Fruit fly (Drosophila melanogaster) whole organism, embryonic: ENCODE measurements around the gene CG6006.

Experiments
- Adf1 ChIP-seq: fragments of 200-800 bp; sonication (Bioruptor generic); IDR thresholded peaks from 2 replicates; pipeline ENCODE4 v1.3.6; 2022; ENCODE audit warnings: missing biosample characterization, missing genetic modification characterization
- CG10147 ChIP-seq: fragments of 200-800 bp; sonication (Bioruptor generic); optimal IDR thresholded peaks from 2 replicates; lab custom pipeline; 2019; ENCODE audit warnings: missing biosample characterization, mild to moderate bottlenecking, missing genetic modification characterization, moderate library complexity
- CG11398 ChIP-seq: fragments of 200-800 bp; sonication (Bioruptor generic); optimal IDR thresholded peaks from 2 replicates; lab custom pipeline; 2016; ENCODE audit warnings: missing biosample characterization, missing genetic modification characterization
- CG11723 ChIP-seq: fragments of 200-800 bp; sonication (Bioruptor generic); optimal IDR thresholded peaks from 2 replicates; lab custom pipeline; 2017; ENCODE audit warnings: missing biosample characterization, mild to moderate bottlenecking, missing genetic modification characterization
- CG13894 ChIP-seq: fragments of 200-800 bp; sonication (Bioruptor generic); optimal IDR thresholded peaks from 3 replicates; lab custom pipeline; 2018; ENCODE audit warnings: missing biosample characterization, mild to moderate bottlenecking, missing genetic modification characterization, moderate library complexity
- CG17385 ChIP-seq: fragments of 200-800 bp; sonication (Bioruptor generic); optimal IDR thresholded peaks from 3 replicates; lab custom pipeline; 2018; ENCODE audit warnings: missing biosample characterization, mild to moderate bottlenecking, missing genetic modification characterization
- CG17568 ChIP-seq: fragments of 200-800 bp; sonication (Bioruptor generic); optimal IDR thresholded peaks from 2 replicates; lab custom pipeline; 2018; ENCODE audit warnings: missing biosample characterization, mild to moderate bottlenecking, missing genetic modification characterization, moderate library complexity
- CG18262 ChIP-seq: fragments of 200-800 bp; optimal IDR thresholded peaks from 3 replicates; lab custom pipeline; 2019; ENCODE audit warnings: missing biosample characterization, mild to moderate bottlenecking, missing genetic modification characterization, moderate library complexity
- CG18476 ChIP-seq: fragments of 200-800 bp; sonication (Bioruptor generic); optimal IDR thresholded peaks from 2 replicates; lab custom pipeline; 2016; ENCODE audit warnings: missing biosample characterization, mild to moderate bottlenecking, missing genetic modification characterization
- CG18619 ChIP-seq: fragments of 200-800 bp; sonication (Bioruptor generic); optimal IDR thresholded peaks from 3 replicates; lab custom pipeline; 2017; ENCODE audit warnings: missing biosample characterization, mild to moderate bottlenecking, missing genetic modification characterization
- CG34376 ChIP-seq: fragments of 200-800 bp; sonication (Bioruptor generic); optimal IDR thresholded peaks from 2 replicates; lab custom pipeline; 2018; ENCODE audit warnings: missing biosample characterization, mild to moderate bottlenecking, missing genetic modification characterization
- CG4424 ChIP-seq: fragments of 200-800 bp; sonication (Bioruptor generic); optimal IDR thresholded peaks from 3 replicates; lab custom pipeline; 2016; ENCODE audit warnings: missing biosample characterization, missing genetic modification characterization
- CG6765 ChIP-seq: fragments of 200-800 bp; sonication (Bioruptor generic); optimal IDR thresholded peaks from 3 replicates; lab custom pipeline; 2017; ENCODE audit warnings: missing biosample characterization, mild to moderate bottlenecking, missing genetic modification characterization
- CG8359 ChIP-seq: fragments of 200-800 bp; sonication (Bioruptor generic); optimal IDR thresholded peaks from 2 replicates; lab custom pipeline; 2017; ENCODE audit warnings: missing biosample characterization, mild to moderate bottlenecking, missing genetic modification characterization, borderline replicate concordance
- CG8924 ChIP-seq: fragments of 200-800 bp; optimal IDR thresholded peaks from 3 replicates; lab custom pipeline; 2019; ENCODE audit warnings: missing biosample characterization, mild to moderate bottlenecking, missing genetic modification characterization, moderate library complexity
- Chrac-16 ChIP-seq: fragments of 200-800 bp; sonication (Bioruptor generic); optimal IDR thresholded peaks from 3 replicates; lab custom pipeline; 2016; ENCODE audit warnings: missing biosample characterization, missing genetic modification characterization
- CoRest ChIP-seq: fragments of 200-800 bp; sonication (Bioruptor generic); optimal IDR thresholded peaks from 3 replicates; lab custom pipeline; 2018; ENCODE audit warnings: missing biosample characterization, mild to moderate bottlenecking, missing genetic modification characterization, moderate library complexity
- Dbx ChIP-seq: fragments of 200-800 bp; sonication (Bioruptor generic); IDR thresholded peaks from 3 replicates; pipeline ENCODE4 v1.3.6; 2022; ENCODE audit warnings: missing biosample characterization, missing genetic modification characterization
- Dek ChIP-seq: fragments of 200-800 bp; sonication (Bioruptor generic); optimal IDR thresholded peaks from 3 replicates; lab custom pipeline; 2019; ENCODE audit warnings: missing biosample characterization, mild to moderate bottlenecking, missing genetic modification characterization, moderate library complexity
- Dref ChIP-seq: fragments of 200-800 bp; sonication (Bioruptor generic); IDR thresholded peaks from 2 replicates; pipeline ENCODE4 v1.3.6; 2022; ENCODE audit warnings: missing biosample characterization, missing genetic modification characterization
- Drgx ChIP-seq: fragments of 200-800 bp; sonication (Bioruptor generic); IDR thresholded peaks from 2 replicates; pipeline ENCODE4 v1.3.6; 2022; ENCODE audit warnings: missing biosample characterization, missing genetic modification characterization
- Eip74EF ChIP-seq, 2 experiments: fragments of 200-800 bp in 1 of 2; fragments of >200 bp in 1 of 2; sonication (Bioruptor generic) in 1 of 2; optimal IDR thresholded peaks; 2 replicates each; lab custom pipeline; 2017 to 2019; ENCODE audit warnings: missing biosample characterization in 2 of 2, missing genetic modification characterization in 2 of 2, mild to moderate bottlenecking in 1 of 2, moderate library complexity in 1 of 2
- Fer3 ChIP-seq: fragments of 200-800 bp; sonication (Bioruptor generic); optimal IDR thresholded peaks from 2 replicates; lab custom pipeline; 2018; ENCODE audit warnings: missing biosample characterization, mild to moderate bottlenecking, missing genetic modification characterization, moderate library complexity
- HLH3B ChIP-seq: fragments of 200-800 bp; sonication (Bioruptor generic); IDR thresholded peaks from 2 replicates; pipeline ENCODE4 v1.3.6; 2022; ENCODE audit warnings: missing biosample characterization, missing genetic modification characterization
- Hmx ChIP-seq: fragments of 200-800 bp; sonication (Bioruptor generic); optimal IDR thresholded peaks from 2 replicates; lab custom pipeline; 2016; ENCODE audit warnings: missing biosample characterization, missing genetic modification characterization
- Sox100B ChIP-seq: fragments of 200-800 bp; sonication (Bioruptor generic); optimal IDR thresholded peaks from 3 replicates; lab custom pipeline; 2018; ENCODE audit warnings: missing biosample characterization, mild to moderate bottlenecking, missing genetic modification characterization
- amos ChIP-seq: fragments of 200-800 bp; sonication (Bioruptor generic); IDR thresholded peaks from 2 replicates; pipeline ENCODE4 v1.3.6; 2022; ENCODE audit warnings: missing biosample characterization, missing genetic modification characterization; ENCODE audit not compliant: partially characterized antibody
- ato ChIP-seq: fragments of 200-800 bp; sonication (Bioruptor generic); IDR thresholded peaks from 2 replicates; pipeline ENCODE4 v1.3.6; 2022; ENCODE audit warnings: missing biosample characterization, missing genetic modification characterization; ENCODE audit not compliant: partially characterized antibody
- az2 ChIP-seq: fragments of 200-800 bp; sonication (Bioruptor generic); optimal IDR thresholded peaks from 3 replicates; lab custom pipeline; 2016; ENCODE audit warnings: missing biosample characterization, missing genetic modification characterization
- bcd ChIP-seq: fragments of 200-800 bp; sonication (Bioruptor generic); optimal IDR thresholded peaks from 2 replicates; lab custom pipeline; 2017; ENCODE audit warnings: missing biosample characterization, mild to moderate bottlenecking, missing genetic modification characterization
- cad ChIP-seq: fragments of >200 bp; optimal IDR thresholded peaks from 2 replicates; lab custom pipeline; 2017; ENCODE audit warnings: missing biosample characterization, missing genetic modification characterization
- chif ChIP-seq, 2 experiments: fragments of 200-800 bp; sonication (Bioruptor generic); optimal IDR thresholded peaks; 3 replicates each; lab custom pipeline; 2016; ENCODE audit warnings: missing biosample characterization in 2 of 2, missing genetic modification characterization in 2 of 2
- chinmo ChIP-seq: fragments of 200-800 bp; sonication (Bioruptor generic); IDR thresholded peaks from 4 replicates; pipeline ENCODE4 v1.3.6; 2022; ENCODE audit warnings: missing biosample characterization, missing genetic modification characterization; ENCODE audit not compliant: partially characterized antibody
- crol ChIP-seq: fragments of 200-800 bp; sonication (Bioruptor generic); IDR thresholded peaks from 2 replicates; pipeline ENCODE4 v1.3.6; 2022; ENCODE audit warnings: missing biosample characterization, missing genetic modification characterization
- dysf ChIP-seq: fragments of 200-800 bp; sonication (Bioruptor generic); IDR thresholded peaks from 3 replicates; pipeline ENCODE4 v1.3.6; 2022; ENCODE audit warnings: missing biosample characterization, missing genetic modification characterization
- exex ChIP-seq: fragments of 200-800 bp; sonication (Bioruptor generic); optimal IDR thresholded peaks from 4 replicates; lab custom pipeline; 2018; ENCODE audit warnings: missing biosample characterization, mild to moderate bottlenecking, missing genetic modification characterization, moderate library complexity
- fd96Cb ChIP-seq: fragments of 200-800 bp; sonication (Bioruptor generic); optimal IDR thresholded peaks from 2 replicates; lab custom pipeline; 2018; ENCODE audit warnings: missing biosample characterization, mild to moderate bottlenecking, missing genetic modification characterization, moderate library complexity
- gem ChIP-seq: fragments of 200-800 bp; sonication (Bioruptor generic); optimal IDR thresholded peaks from 2 replicates; lab custom pipeline; 2019; ENCODE audit warnings: missing biosample characterization, mild to moderate bottlenecking, missing genetic modification characterization, moderate library complexity
- lola ChIP-seq, 3 experiments: fragments of >200 bp in 2 of 3; fragments of 200-800 bp in 1 of 3; sonication (Bioruptor generic) in 1 of 3; optimal IDR thresholded peaks; 2 replicates each; lab custom pipeline; 2017 to 2019; ENCODE audit warnings: missing biosample characterization in 3 of 3, missing genetic modification characterization in 3 of 3, mild to moderate bottlenecking in 1 of 3, moderate library complexity in 1 of 3
- odd ChIP-seq: fragments of 200-800 bp; sonication (Bioruptor generic); optimal IDR thresholded peaks from 2 replicates; lab custom pipeline; 2017; ENCODE audit warnings: missing biosample characterization, mild to moderate bottlenecking, missing genetic modification characterization
- onecut ChIP-seq: fragments of 200-800 bp; sonication (Bioruptor generic); IDR thresholded peaks from 2 replicates; pipeline ENCODE4 v1.3.6; 2022; ENCODE audit warnings: missing biosample characterization, missing genetic modification characterization
- pb ChIP-seq: fragments of 200-800 bp; sonication (Bioruptor generic); optimal IDR thresholded peaks from 3 replicates; lab custom pipeline; 2016; ENCODE audit warnings: missing biosample characterization, missing genetic modification characterization
- row ChIP-seq: fragments of 200-800 bp; sonication (Bioruptor generic); IDR thresholded peaks from 3 replicates; pipeline ENCODE4 v1.3.6; 2022; ENCODE audit warnings: missing biosample characterization, missing genetic modification characterization
- scrt ChIP-seq: fragments of 200-800 bp; sonication (Bioruptor generic); optimal IDR thresholded peaks from 2 replicates; lab custom pipeline; 2018; ENCODE audit warnings: missing biosample characterization, mild to moderate bottlenecking, missing genetic modification characterization, moderate library complexity
- slbo ChIP-seq: fragments of 200-800 bp; sonication (Bioruptor generic); IDR thresholded peaks from 2 replicates; pipeline ENCODE4 v1.3.6; 2022; ENCODE audit warnings: missing biosample characterization, missing genetic modification characterization
- tin ChIP-seq: fragments of 200-800 bp; sonication (Bioruptor generic); optimal IDR thresholded peaks from 3 replicates; lab custom pipeline; 2016; ENCODE audit warnings: missing biosample characterization, missing genetic modification characterization
- tio ChIP-seq: fragments of 200-800 bp; sonication (Bioruptor generic); optimal IDR thresholded peaks from 2 replicates; lab custom pipeline; 2017; ENCODE audit warnings: missing biosample characterization, missing genetic modification characterization, inconsistent platforms

The CG6006 gene

DNA sequence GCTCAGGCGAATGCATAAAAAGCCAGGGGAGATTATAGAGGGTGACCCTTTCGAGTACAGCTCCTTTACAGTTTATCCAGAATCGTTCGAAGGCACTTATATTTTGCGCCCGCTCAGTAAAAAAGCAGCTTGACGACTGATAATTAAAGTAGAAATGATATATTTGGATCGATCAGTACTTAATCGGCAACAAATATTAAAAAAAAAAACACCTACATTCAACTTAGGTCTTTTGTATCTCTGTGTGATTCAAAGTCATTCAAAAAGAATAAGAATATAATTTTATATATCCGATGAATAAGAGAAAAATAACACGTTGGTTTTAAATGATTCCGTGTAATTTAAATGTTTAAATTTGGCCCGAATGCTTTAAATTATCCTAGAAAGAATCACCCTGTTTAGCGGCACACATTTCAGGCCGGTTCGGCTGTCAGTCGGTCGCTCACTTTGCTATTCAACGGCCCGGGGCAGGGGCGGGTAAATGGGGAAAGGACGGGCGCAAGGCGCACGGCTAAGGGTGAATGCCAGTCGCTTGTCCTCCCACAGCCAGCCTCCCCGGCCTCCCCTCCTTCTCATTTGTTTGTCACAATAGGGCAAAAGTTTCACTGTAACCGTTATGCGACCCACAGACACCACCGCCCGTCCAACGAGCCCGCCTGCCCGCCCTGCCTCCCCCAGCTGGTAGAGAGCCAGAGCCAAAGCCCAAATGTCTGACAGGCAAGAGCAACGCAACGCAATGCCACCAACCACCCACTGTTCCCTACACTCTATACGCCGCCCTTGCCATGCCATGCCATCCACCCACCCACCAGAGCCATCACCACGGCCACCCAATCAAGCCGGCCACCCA lies 58.3 kb downstream of the CG6006 start (continued):
- TF ChIP-seq CG11398 (no peak), Hmx (GFP tag; lab: Kevin White, UChicago) (no peak), CG18619 (peak; percentile 62), tin (GFP tag; lab: Kevin White, UChicago) (peak; percentile 48), lola (GFP tag; optimal IDR thresholded peaks at IDR 0.05; lab: Kevin White, UChicago) (peak in 1 of 3 experiments; percentile 42), Eip74EF (GFP tag; optimal IDR thresholded peaks at IDR 0.05; lab: Kevin White, UChicago) (no peak), onecut (GFP tag; lab: Robert Waterston, UW) (peak; percentile 26), CG4424 (GFP tag; lab: Kevin White, UChicago) (peak; percentile 50), fd96Cb (tag; lab: Kevin White, UChicago) (peak; percentile 47), Dek (tag; lab: Kevin White, UChicago) (peak; percentile 21), tio (GFP tag; lab: Kevin White, UChicago) (peak; percentile 23), CG13894 (peak; percentile 64), Sox100B (GFP tag; lab: Kevin White, UChicago) (peak; percentile 84), CG17385 (GFP tag; lab: Kevin White, UChicago) (peak; percentile 28), dysf (peak; percentile 26; the same call in 1 of the 3 replicates), scrt (GFP tag; lab: Kevin White, UChicago) (peak; percentile 63), CG10147 (GFP tag; lab: Kevin White, UChicago) (peak; percentile 80), Dref (GFP tag; lab: Robert Waterston, UW) (peak; percentile 25; the same call in 1 of the 2 replicates), CG8924 (tag; lab: Kevin White, UChicago) (peak; percentile 35), Fer3 (peak; percentile 32), amos (GFP tag; lab: Robert Waterston, UW) (0 out of 2 replicates have a peak, but pooled peaks have one; percentile 12), bcd (peak; percentile 40), CG6765 (GFP tag; lab: Kevin White, UChicago) (peak; percentile 37), cad (GFP tag; lab: Kevin White, UChicago) (no peak), pb (GFP tag; lab: Kevin White, UChicago) (no peak), chif (GFP tag; optimal IDR thresholded peaks at IDR 0.05; lab: Kevin White, UChicago) (peak in 1 of 2 experiments; percentile 24), CG17568 (GFP tag; lab: Kevin White, UChicago) (peak; percentile 9), CG34376 (peak; percentile 51), Chrac-16 (GFP tag; lab: Kevin White, UChicago) (no peak), CG8359 (GFP tag; lab: Kevin White, UChicago) (no peak), odd (peak; percentile 55), row (GFP tag; lab: Robert Waterston, UW) (peak; percentile 49), CG11723 (peak; percentile 15), HLH3B (GFP tag; lab: Robert Waterston, UW) (0 out of 2 replicates have a peak, but pooled peaks have one; percentile 27), crol (GFP tag; lab: Robert Waterston, UW) (peak; percentile 94), slbo (GFP tag; lab: Robert Waterston, UW) (0 out of 2 replicates have a peak, but pooled peaks have one; percentile 39), chinmo (GFP tag; lab: Robert Waterston, UW) (peak; percentile 75; the same call in 1 of the 4 replicates), az2 (GFP tag; lab: Kevin White, UChicago) (peak; percentile 22), CoRest (peak; percentile 43), Dbx (GFP tag; lab: Robert Waterston, UW) (peak; percentile 41; the same call in 1 of the 3 replicates), Adf1 (GFP tag; lab: Robert Waterston, UW) (peak; percentile 71; the same call in 1 of the 2 replicates), gem (tag; lab: Kevin White, UChicago) (peak; percentile 72), exex (tag; lab: Kevin White, UChicago) (peak; percentile 24), CG18476 (peak; percentile 50), ato (GFP tag; lab: Robert Waterston, UW) (0 out of 2 replicates have a peak, but pooled peaks have one; percentile 11), CG18262 (tag; lab: Kevin White, UChicago) (peak; percentile 58), Drgx (GFP tag; lab: Robert Waterston, UW) (no peak)
